Fruit fly (Drosophila melanogaster): ENCODE data around the gene Tango6.

dm6 chr2L:18965367-18966213 is 3.2 kb upstream of the Tango6 start:
- TF ChIP-seq CG8478 (optimal IDR thresholded peaks at IDR 0.05) (no peak), CTCF (optimal IDR thresholded peaks at IDR 0.05) (no peak)

Data from S2 (cell line).